Worm (Caenorhabditis elegans): ENCODE measurements around the gene clec-8.

Gene clec-8

ce11 chrII:12574668-12575067 is 3.2 kb downstream of the clec-8 start, which contains the start of gene Y38E10A.3:
Gene Y38E10A.3 (minus strand): TSS chrII:12574768.
- TF ChIP-seq ceh-2 (tag; optimal IDR thresholded peaks at IDR 0.05) (no peak), nhr-11 (tag; optimal IDR thresholded peaks at IDR 0.05) (no peak), hlh-8 (tag; optimal IDR thresholded peaks at IDR 0.05) (no peak), ztf-16 (tag; optimal IDR thresholded peaks at IDR 0.05) (no peak), ceh-45 (GFP tag; IDR thresholded peaks at IDR 0.05) (no peak), fkh-6 (tag; optimal IDR thresholded peaks at IDR 0.05) (no peak), nhr-232 (tag; optimal IDR thresholded peaks at IDR 0.05) (no peak), nfya-1 (tag; optimal IDR thresholded peaks at IDR 0.05) (no peak), ttx-3 (tag; optimal IDR thresholded peaks at IDR 0.05) (no peak), ets-4 (tag; optimal IDR thresholded peaks at IDR 0.05) (no peak), tbx-7 (tag; optimal IDR thresholded peaks at IDR 0.05) (no peak), C08G9.2 (tag; optimal IDR thresholded peaks at IDR 0.05) (no peak), syd-9 (tag; optimal IDR thresholded peaks at IDR 0.05) (no peak), ceh-22 (tag; optimal IDR thresholded peaks at IDR 0.05) (no peak), elt-4 (tag; optimal IDR thresholded peaks at IDR 0.05) (no peak), hlh-15 (tag; optimal IDR thresholded peaks at IDR 0.05) (no peak)

DNA sequence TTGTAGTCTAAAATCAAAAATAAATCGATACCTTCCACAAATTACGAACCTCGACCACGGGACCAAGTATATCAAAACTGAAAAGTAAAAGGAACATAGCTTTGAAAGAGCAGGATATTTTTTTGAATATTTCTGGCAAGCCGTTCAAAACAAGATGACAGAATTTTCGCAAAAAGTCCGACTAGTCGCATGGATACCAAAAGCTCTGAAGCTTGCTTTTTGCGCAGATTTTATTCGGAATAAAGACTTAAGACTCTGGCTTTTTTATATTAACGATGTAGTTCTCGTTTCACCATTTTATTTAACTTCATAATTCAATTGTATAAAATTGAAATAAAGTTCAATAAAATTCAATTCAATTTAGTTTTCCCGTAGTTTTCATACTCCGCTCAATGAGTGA is 4.3 kb downstream of the clec-8 start, which contains the start of gene Y38E10A.2:
TSS of gene Y38E10A.2 (minus strand) at position 101 of the 400 bp plus-strand sequence.
- TF ChIP-seq lim-6 (tag; optimal IDR thresholded peaks at IDR 0.05) (no peak), zip-5 (tag; optimal IDR thresholded peaks at IDR 0.05) (no peak), nfya-1 (tag; optimal IDR thresholded peaks at IDR 0.05) (no peak), npax-4 (tag; optimal IDR thresholded peaks at IDR 0.05) (no peak), nhr-232 (tag; optimal IDR thresholded peaks at IDR 0.05) (no peak), ceh-31 (tag; optimal IDR thresholded peaks at IDR 0.05) (no peak), syd-9 (tag; optimal IDR thresholded peaks at IDR 0.05) (no peak), ceh-22 (tag; optimal IDR thresholded peaks at IDR 0.05) (no peak), C38D4.7 (GFP tag; optimal IDR thresholded peaks at IDR 0.05) (no peak), pat-9 (tag; optimal IDR thresholded peaks at IDR 0.05) (no peak), ceh-19 (GFP tag; optimal IDR thresholded peaks at IDR 0.05) (no peak), ceh-45 (GFP tag; IDR thresholded peaks at IDR 0.05) (no peak), rnt-1 (tag; optimal IDR thresholded peaks at IDR 0.05) (no peak), unc-3 (GFP tag; conservative IDR thresholded peaks at IDR 0.05) (no peak), unc-3 (tag; optimal IDR thresholded peaks at IDR 0.05) (no peak), gmeb-2 (tag; optimal IDR thresholded peaks at IDR 0.05) (no peak), ref-2 (tag; optimal IDR thresholded peaks at IDR 0.05) (no peak)

DNA sequence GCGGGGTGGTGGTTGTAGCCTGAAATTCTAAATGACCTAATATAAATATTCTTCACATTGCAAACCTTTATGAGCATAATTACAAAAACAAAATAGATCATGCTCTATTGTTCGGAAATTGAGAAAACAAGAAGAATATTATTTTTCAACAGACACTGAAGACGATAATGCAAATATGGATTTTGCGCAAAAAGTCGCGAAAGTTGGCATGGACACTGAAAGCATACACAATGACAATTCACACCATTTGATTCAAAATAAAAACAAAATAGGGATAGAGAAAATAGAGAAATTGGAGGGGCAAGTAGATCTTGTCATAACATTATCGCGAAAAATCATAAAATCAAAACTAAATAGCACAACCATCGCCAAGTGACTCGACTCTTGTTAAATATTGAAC is 5.1 kb downstream of the clec-8 start, which contains the start of gene Y38E10A.35:
TSS of gene Y38E10A.35 (minus strand) at position 101 of the 400 bp plus-strand sequence.
- TF ChIP-seq tbx-2 (tag; optimal IDR thresholded peaks at IDR 0.05) = no peak
- TF ChIP-seq hlh-8 (tag; optimal IDR thresholded peaks at IDR 0.05) = no peak
- no peak for TF ChIP-seq pax-1 (tag; optimal IDR thresholded peaks at IDR 0.05)

DNA sequence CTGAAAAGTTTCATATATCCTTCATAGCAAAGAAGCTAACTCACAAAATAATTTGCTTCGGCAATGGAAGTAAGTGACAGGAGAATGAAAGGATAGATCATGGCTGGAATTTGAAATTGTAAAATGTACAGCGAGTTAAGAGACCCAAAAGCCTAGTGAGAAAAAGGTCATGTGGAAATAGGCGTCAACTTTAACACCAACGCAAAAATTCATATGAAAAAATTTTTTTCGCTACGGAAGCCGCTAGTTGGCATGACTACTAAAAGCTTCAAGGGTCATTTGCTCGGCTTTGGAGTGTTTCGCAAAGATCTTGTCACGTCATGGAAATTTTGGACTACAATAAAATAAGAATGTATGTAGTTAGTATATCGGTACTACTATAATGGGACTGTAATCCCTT is 7.3 kb downstream of the clec-8 start, which contains the start of gene Y38E10A.1:
TSS of gene Y38E10A.1 (minus strand) at position 101 of the 400 bp plus-strand sequence.
- TF ChIP-seq hlh-15 (tag; optimal IDR thresholded peaks at IDR 0.05) (no peak), ceh-9 (tag; optimal IDR thresholded peaks at IDR 0.05) (no peak), C08G9.2 (tag; optimal IDR thresholded peaks at IDR 0.05) (no peak), ceh-18 (tag; optimal IDR thresholded peaks at IDR 0.05) (no peak), C38D4.7 (GFP tag; optimal IDR thresholded peaks at IDR 0.05) (no peak), rnt-1 (tag; optimal IDR thresholded peaks at IDR 0.05) (no peak), ceh-2 (tag; optimal IDR thresholded peaks at IDR 0.05) (no peak), gmeb-2 (tag; optimal IDR thresholded peaks at IDR 0.05) (no peak), che-1 (tag; optimal IDR thresholded peaks at IDR 0.05) (no peak), ref-2 (tag; optimal IDR thresholded peaks at IDR 0.05) (no peak), ceh-24 (tag; optimal IDR thresholded peaks at IDR 0.05) (no peak), pha-4 (tag; optimal IDR thresholded peaks at IDR 0.05) (no peak), nhr-11 (tag; optimal IDR thresholded peaks at IDR 0.05) (no peak), elt-4 (tag; optimal IDR thresholded peaks at IDR 0.05) (no peak), fax-1 (tag; optimal IDR thresholded peaks at IDR 0.05) (no peak), pros-1 (tag; optimal IDR thresholded peaks at IDR 0.05) (no peak), hlh-8 (tag; optimal IDR thresholded peaks at IDR 0.05) (no peak)

Measured in whole organism, late embryonic.